Worm (Caenorhabditis elegans) whole organism, L4 larva: Measurements from ENCODE around the gene madf-4.

Experiments
- D1046.2 ChIP-seq: fragments of 200-800 bp; sonication (Bioruptor generic); IDR thresholded peaks from 2 replicates; pipeline ENCODE4 v1.3.6; 2022; ENCODE audit warnings: missing genetic modification characterization, missing compliant biosample characterization
- F10B5.3 ChIP-seq: sonication (generic microtip); optimal IDR thresholded peaks from 2 replicates; lab custom pipeline; 2016; ENCODE audit warnings: mild to moderate bottlenecking, missing genetic modification characterization, missing compliant biosample characterization
- F37D6.2 ChIP-seq: sonication (generic microtip); optimal IDR thresholded peaks from 2 replicates; lab custom pipeline; 2016; ENCODE audit warnings: mild to moderate bottlenecking, missing genetic modification characterization, missing compliant biosample characterization
- F44E2.7 ChIP-seq: fragments of 200-800 bp; sonication (Bioruptor generic); IDR thresholded peaks from 2 replicates; pipeline ENCODE4 v2.1.2; 2022; ENCODE audit warnings: missing genetic modification characterization, missing compliant biosample characterization
- Y48G9A.11 ChIP-seq: fragments of 200-800 bp; sonication (Bioruptor generic); IDR thresholded peaks from 2 replicates; pipeline ENCODE4 v1.3.6; 2022; ENCODE audit warnings: missing genetic modification reagents, missing genetic modification characterization, missing compliant biosample characterization
- Y75B8A.6 ChIP-seq: fragments of 200-800 bp; sonication (Bioruptor generic); IDR thresholded peaks from 2 replicates; pipeline ENCODE4 v1.3.6; 2022; ENCODE audit warnings: missing genetic modification reagents, missing genetic modification characterization, missing compliant biosample characterization
- ZK337.2 ChIP-seq: fragments of 200-800 bp; sonication (Bioruptor generic); IDR thresholded peaks from 2 replicates; pipeline ENCODE4 v1.3.6; 2022; ENCODE audit warnings: missing genetic modification reagents, missing genetic modification characterization, missing compliant biosample characterization
- aly-2 ChIP-seq: sonication (generic microtip); optimal IDR thresholded peaks from 2 replicates; lab custom pipeline; 2018; ENCODE audit warnings: missing biosample characterization, missing genetic modification characterization
- attf-4 ChIP-seq: sonication (generic microtip); optimal IDR thresholded peaks from 3 replicates; lab custom pipeline; 2017; ENCODE audit warnings: missing biosample characterization, missing genetic modification characterization
- ceh-20 ChIP-seq: fragments of 200-800 bp; sonication (Bioruptor generic); IDR thresholded peaks from 2 replicates; pipeline ENCODE4 v1.3.6; 2022; ENCODE audit warnings: missing genetic modification reagents, missing genetic modification characterization, missing compliant biosample characterization
- ceh-28 ChIP-seq: fragments of 150-350 bp; optimal IDR thresholded peaks from 2 replicates; lab custom pipeline; 2014; ENCODE audit warnings: missing biosample characterization, missing genetic modification reagents, missing genetic modification characterization
- ceh-32 ChIP-seq: sonication (generic microtip); optimal IDR thresholded peaks from 2 replicates; lab custom pipeline; 2016; ENCODE audit warnings: mild to moderate bottlenecking, missing genetic modification characterization, missing compliant biosample characterization; ENCODE audit not compliant: poor library complexity
- cey-2 ChIP-seq: sonication (generic microtip); optimal IDR thresholded peaks from 3 replicates; lab custom pipeline; 2017; ENCODE audit warnings: missing genetic modification characterization, mild to moderate bottlenecking, missing compliant biosample characterization, antibody characterized with exemption, borderline replicate concordance; ENCODE audit not compliant: insufficient read depth
- ctbp-1 ChIP-seq: fragments of 200-800 bp; sonication (Bioruptor generic); IDR thresholded peaks from 2 replicates; pipeline ENCODE4 v1.3.6; 2022; ENCODE audit warnings: missing genetic modification reagents, missing genetic modification characterization, missing compliant biosample characterization
- daf-8 ChIP-seq: fragments of 200-800 bp; sonication (Bioruptor generic); IDR thresholded peaks from 2 replicates; pipeline ENCODE4 v1.3.6; 2022; ENCODE audit warnings: missing genetic modification characterization, missing compliant biosample characterization
- dmd-6 ChIP-seq: fragments of 200-800 bp; sonication (Bioruptor generic); IDR thresholded peaks from 2 replicates; pipeline ENCODE4 v1.3.6; 2022; ENCODE audit warnings: missing genetic modification reagents, missing genetic modification characterization, missing compliant biosample characterization
- dmd-8 ChIP-seq: fragments of 200-800 bp; sonication (Bioruptor generic); IDR thresholded peaks from 2 replicates; pipeline ENCODE4 v1.3.6; 2022; ENCODE audit warnings: missing genetic modification characterization, missing compliant biosample characterization
- duxl-1 ChIP-seq: sonication (generic microtip); optimal IDR thresholded peaks from 2 replicates; lab custom pipeline; 2016; ENCODE audit warnings: mild to moderate bottlenecking, missing genetic modification characterization, moderate library complexity, missing compliant biosample characterization; ENCODE audit not compliant: poor library complexity
- dve-1 ChIP-seq: sonication (generic microtip); optimal IDR thresholded peaks from 2 replicates; lab custom pipeline; 2017; ENCODE audit warnings: antibody characterized with exemption, mild to moderate bottlenecking, missing genetic modification characterization, missing compliant biosample characterization; ENCODE audit not compliant: insufficient read depth
- egl-43 ChIP-seq: fragments of 200-800 bp; sonication (Bioruptor generic); IDR thresholded peaks from 2 replicates; pipeline ENCODE4 v1.3.6; 2022; ENCODE audit warnings: missing genetic modification reagents, missing genetic modification characterization, missing compliant biosample characterization
- hlh-30 ChIP-seq: sonication (generic microtip); optimal IDR thresholded peaks from 2 replicates; lab custom pipeline; 2017; ENCODE audit warnings: antibody characterized with exemption, mild to moderate bottlenecking, missing genetic modification characterization, missing compliant biosample characterization; ENCODE audit not compliant: insufficient read depth
- hmg-1.1 ChIP-seq: fragments of 200-800 bp; sonication (Bioruptor generic); IDR thresholded peaks from 2 replicates; pipeline ENCODE4 v1.3.6; 2022; ENCODE audit warnings: missing genetic modification reagents, missing genetic modification characterization, missing compliant biosample characterization
- lin-13 ChIP-seq: fragments of 150-350 bp; optimal IDR thresholded peaks from 2 replicates; lab custom pipeline; 2014; ENCODE audit warnings: missing biosample characterization, missing genetic modification reagents, missing genetic modification characterization
- lir-3 ChIP-seq: sonication (generic microtip); optimal IDR thresholded peaks from 2 replicates; lab custom pipeline; 2016; ENCODE audit warnings: mild to moderate bottlenecking, missing genetic modification characterization, missing compliant biosample characterization
- madf-5 ChIP-seq, 2 experiments: fragments of 200-800 bp; sonication (Bioruptor generic); IDR thresholded peaks; 2 replicates each; pipeline ENCODE4 v1.3.6; 2022; ENCODE audit warnings: missing compliant biosample characterization in 2 of 2, missing genetic modification characterization in 2 of 2
- mep-1 ChIP-seq: fragments of 150-350 bp; sonication (generic microtip); optimal IDR thresholded peaks from 3 replicates; lab custom pipeline; 2014; ENCODE audit warnings: missing biosample characterization, missing genetic modification characterization
- mes-2 ChIP-seq: sonication (generic microtip); optimal IDR thresholded peaks from 2 replicates; lab custom pipeline; 2016; ENCODE audit warnings: missing genotype, mild to moderate bottlenecking, missing genetic modification characterization, missing compliant biosample characterization; ENCODE audit not compliant: poor library complexity, severe bottlenecking
- mxl-2 ChIP-seq: fragments of 200-800 bp; sonication (Bioruptor generic); conservative IDR thresholded peaks from 2 replicates; pipeline ENCODE4 v1.3.6; 2022; ENCODE audit warnings: missing genetic modification reagents, missing genetic modification characterization, missing compliant biosample characterization
- mxl-3 ChIP-seq: fragments of 200-800 bp; sonication (Bioruptor generic); optimal IDR thresholded peaks from 2 replicates; lab custom pipeline; 2018; ENCODE audit warnings: mild to moderate bottlenecking, missing genetic modification characterization, missing compliant biosample characterization
- nhr-102 ChIP-seq: sonication (generic microtip); optimal IDR thresholded peaks from 2 replicates; lab custom pipeline; 2016; ENCODE audit warnings: mild to moderate bottlenecking, missing genetic modification characterization, moderate library complexity, missing compliant biosample characterization
- nhr-42 ChIP-seq: fragments of 200-800 bp; sonication (Bioruptor generic); IDR thresholded peaks from 2 replicates; pipeline ENCODE4 v1.3.6; 2022; ENCODE audit warnings: missing genetic modification characterization, missing compliant biosample characterization
- nhr-77 ChIP-seq: fragments of 150-350 bp; optimal IDR thresholded peaks from 2 replicates; lab custom pipeline; 2014; ENCODE audit warnings: missing biosample characterization, missing genetic modification characterization
- saeg-2 ChIP-seq: fragments of 200-800 bp; sonication (Bioruptor generic); IDR thresholded peaks from 2 replicates; pipeline ENCODE4 v1.3.6; 2022; ENCODE audit warnings: missing genetic modification reagents, missing genetic modification characterization, missing compliant biosample characterization
- sdz-12 ChIP-seq: fragments of 200-800 bp; sonication (Bioruptor generic); optimal IDR thresholded peaks from 2 replicates; lab custom pipeline; 2018; ENCODE audit warnings: mild to moderate bottlenecking, missing genetic modification characterization, missing compliant biosample characterization
- snpc-1.2 ChIP-seq: fragments of 200-800 bp; sonication (Bioruptor generic); IDR thresholded peaks from 2 replicates; pipeline ENCODE4 v1.3.6; 2022; ENCODE audit warnings: missing genetic modification reagents, missing genetic modification characterization, missing compliant biosample characterization
- unc-130 ChIP-seq: sonication (generic microtip); optimal IDR thresholded peaks from 2 replicates; lab custom pipeline; 2016; ENCODE audit warnings: missing genetic modification reagents, missing genetic modification characterization, missing compliant biosample characterization
- zip-2 ChIP-seq: fragments of 150-350 bp; optimal IDR thresholded peaks from 2 replicates; lab custom pipeline; 2014; ENCODE audit warnings: missing biosample characterization, missing genetic modification characterization

Gene madf-4

ce11 chrV:9970119-9970518, 7.8 kb upstream of the madf-4 start (continued):
- TF ChIP-seq lin-13 (peak; percentile 60), mep-1 (tag; lab: Kevin White, UChicago) (peak; percentile 76), F37D6.2 (peak; percentile 79), ZK337.2 (GFP tag; lab: Robert Waterston, UW) (peak; percentile 59; the same call in 1 of the 2 replicates), hlh-30 (tag; lab: Kevin White, UChicago) (peak; percentile 62), nhr-77 (tag; lab: Kevin White, UChicago) (peak; percentile 22), zip-2 (tag; lab: Kevin White, UChicago) (peak; percentile 57), snpc-1.2 (GFP tag; lab: Robert Waterston, UW) (peak; percentile 93), Y75B8A.6 (GFP tag; lab: Robert Waterston, UW) (peak; percentile 87; the same call in 1 of the 2 replicates), cey-2 (tag; lab: Kevin White, UChicago) (no peak), dmd-8 (GFP tag; lab: Robert Waterston, UW) (peak; percentile 96), D1046.2 (GFP tag; lab: Robert Waterston, UW) (peak; percentile 90), ceh-20 (GFP tag; lab: Robert Waterston, UW) (peak; percentile 83), sdz-12 (no peak), daf-8 (peak; percentile 67; the same call in 1 of the 2 replicates), unc-130 (peak; percentile 82), lir-3 (tag; lab: Kevin White, UChicago) (peak; percentile 83), Y48G9A.11 (peak; percentile 85), madf-5 (GFP tag; IDR thresholded peaks at IDR 0.05; lab: Robert Waterston, UW) (peak; percentile 89 to 97), hmg-1.1 (GFP tag; lab: Robert Waterston, UW) (peak; percentile 93), ctbp-1 (GFP tag; lab: Robert Waterston, UW) (peak; percentile 86), mes-2 (tag; lab: Kevin White, UChicago) (peak; percentile 89), dmd-6 (GFP tag; lab: Robert Waterston, UW) (peak; percentile 69), saeg-2 (GFP tag; lab: Robert Waterston, UW) (peak; percentile 65; the same call in 1 of the 2 replicates), dve-1 (tag; lab: Kevin White, UChicago) (peak; percentile 59), mxl-3 (GFP tag; lab: Kevin White, UChicago) (peak; percentile 71), nhr-42 (GFP tag; lab: Robert Waterston, UW) (peak; percentile 92), mxl-2 (GFP tag; lab: Robert Waterston, UW) (peak; percentile 74), duxl-1 (tag; lab: Kevin White, UChicago) (peak; percentile 83)

DNA sequence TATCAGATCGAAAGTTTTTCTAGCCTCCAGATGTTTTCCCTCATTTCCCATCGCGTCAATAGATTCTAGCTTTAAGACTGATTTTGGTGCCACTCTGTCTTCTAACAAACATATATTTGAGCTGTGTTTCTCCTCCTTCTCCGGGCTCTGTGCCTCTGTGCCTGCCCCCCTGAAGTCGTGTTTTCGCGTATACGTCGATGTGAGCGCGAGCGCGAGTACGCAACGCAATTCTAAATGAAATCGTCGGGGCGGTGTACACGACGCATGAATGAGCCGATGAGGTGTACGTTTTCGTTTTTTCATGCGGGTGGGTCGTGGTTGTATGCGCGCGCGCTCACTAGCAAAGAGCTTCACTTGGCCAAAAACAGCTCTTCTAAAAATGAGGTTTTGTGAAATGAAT, 3.6 kb upstream of the madf-4 start:
- TF ChIP-seq lir-3 (tag; lab: Kevin White, UChicago) (no peak), D1046.2 (GFP tag; lab: Robert Waterston, UW) (0 out of 2 replicates have a peak, but pooled peaks have one; percentile 67), ceh-32 (tag; lab: Kevin White, UChicago) (no peak), F10B5.3 (no peak), ceh-28 (tag; lab: Kevin White, UChicago) (no peak), F44E2.7 (GFP tag; lab: Robert Waterston, UW) (0 out of 2 replicates have a peak, but pooled peaks have one; percentile 43), hlh-30 (tag; lab: Kevin White, UChicago) (no peak), aly-2 (tag; lab: Kevin White, UChicago) (no peak), egl-43 (peak; percentile 56; the same call in 1 of the 2 replicates), nhr-102 (tag; lab: Kevin White, UChicago) (no peak), attf-4 (tag; lab: Kevin White, UChicago) (no peak)
- TF ChIP-seq, all 104 proteins: peak for 3
